Worm (Caenorhabditis elegans) whole organism, young adult: ENCODE measurements around the gene D1025.10.

Experiments used
- athp-1 ChIP-seq: sonication (generic microtip); optimal IDR thresholded peaks from 2 replicates; lab custom pipeline; 2017; ENCODE audit warnings: mild to moderate bottlenecking, missing genetic modification characterization, missing compliant biosample characterization
- let-607 ChIP-seq, 2 experiments: fragments of 200-800 bp in 1 of 2; sonication (Bioruptor generic) in 1 of 2; sonication (generic microtip) in 1 of 2; optimal IDR thresholded peaks; 2 replicates each; lab custom pipeline; 2016 to 2018; ENCODE audit warnings: mild to moderate bottlenecking in 2 of 2, missing compliant biosample characterization in 2 of 2, missing genetic modification characterization in 2 of 2, moderate library complexity in 2 of 2, missing genotype in 1 of 2
- rpc-1 ChIP-seq, 2 experiments: fragments of 150-350 bp in 1 of 2; sonication (generic microtip) in 1 of 2; optimal IDR thresholded peaks; 2 replicates each; lab custom pipeline; 2014 to 2018; ENCODE audit warnings: missing biosample characterization in 1 of 2, missing genetic modification characterization in 1 of 2, missing genetic modification reagents in 1 of 2, missing genotype in 1 of 2

- no peak for TF ChIP-seq let-607 (tag; optimal IDR thresholded peaks at IDR 0.05; lab: Kevin White, UChicago)
- no peak for TF ChIP-seq rpc-1 (optimal IDR thresholded peaks at IDR 0.05; lab: Kevin White, UChicago)
- TF ChIP-seq rpc-1 (tag; optimal IDR thresholded peaks at IDR 0.05; lab: Kevin White, UChicago), result no peak
- TF ChIP-seq athp-1 (tag; lab: Kevin White, UChicago), result no peak
Measured at ce11 chrX:14568258-14568763, 51.7 kb downstream of the D1025.10 start.
